Fruit fly (Drosophila melanogaster) Kc167 (cell line): ENCODE data around the gene Est-Q.

Experiments
- Myc ChIP-seq: fragments of >200 bp; optimal IDR thresholded peaks from 2 replicates; lab custom pipeline; 2017; ENCODE audit warnings: missing external identifiers
- Sin3A ChIP-seq: fragments of >200 bp; optimal IDR thresholded peaks from 2 replicates; lab custom pipeline; 2018; ENCODE audit warnings: missing external identifiers
- h ChIP-seq: fragments of >200 bp; optimal IDR thresholded peaks from 3 replicates; lab custom pipeline; 2018; ENCODE audit warnings: missing external identifiers
- insv ChIP-seq: fragments of >200 bp; optimal IDR thresholded peaks from 3 replicates; lab custom pipeline; 2018; ENCODE audit warnings: missing external identifiers
- psq ChIP-seq: fragments of >200 bp; optimal IDR thresholded peaks from 2 replicates; lab custom pipeline; 2017; ENCODE audit warnings: missing external identifiers
- ttk ChIP-seq: sonication (Bioruptor generic); optimal IDR thresholded peaks from 2 replicates; lab custom pipeline; 2017; ENCODE audit warnings: missing external identifiers

The Est-Q gene

DNA sequence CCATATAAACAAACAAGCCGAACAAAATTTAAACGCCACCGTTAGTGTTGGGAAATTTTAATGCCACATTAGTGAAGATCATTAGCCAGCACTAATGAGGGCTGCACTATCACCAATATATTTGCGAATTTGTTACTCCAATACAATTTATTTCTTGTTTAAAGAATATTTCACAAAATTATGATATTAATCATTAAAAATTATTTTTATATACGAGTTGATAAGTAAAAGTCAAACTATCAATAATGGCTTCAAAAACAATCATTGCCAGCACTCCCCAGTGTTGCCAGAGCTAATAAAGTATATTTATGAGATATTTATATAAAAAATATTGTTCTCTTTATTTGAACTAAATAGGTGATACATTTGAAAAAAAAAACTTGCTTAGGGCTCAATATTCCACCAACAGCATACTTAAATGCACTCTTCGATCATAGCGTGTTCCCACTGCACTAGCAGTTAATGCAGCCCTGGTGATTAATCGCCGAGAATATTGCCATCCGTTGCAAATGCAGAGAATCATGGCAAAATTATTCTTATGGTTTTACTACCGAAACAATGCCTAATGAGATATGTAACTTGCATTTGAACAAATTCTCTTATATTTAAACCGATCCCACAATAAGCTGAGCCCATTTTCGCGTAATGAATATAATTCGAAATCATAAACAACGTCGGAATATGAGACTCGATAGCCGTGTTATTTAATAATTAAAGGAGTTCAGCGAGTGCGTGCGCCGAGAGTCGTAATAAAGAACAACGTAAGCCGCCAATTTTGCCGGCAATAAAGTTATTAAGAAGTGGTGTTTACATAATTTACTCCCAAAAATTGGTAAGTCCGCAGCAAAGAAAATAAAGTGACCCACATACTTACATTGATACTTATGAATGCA lies 14.8 kb downstream of the Est-Q start, which contains the start of the genes SAK and Cdk12:
Gene SAK, minus strand, starts transcription at position 65 of the 893 bp plus-strand sequence.
Gene Cdk12, plus strand, starts transcription at position 484 of the 893 bp plus-strand sequence.
- no peak for TF ChIP-seq h
- TF ChIP-seq psq (lab: Kevin White, UChicago): no peak
- TF ChIP-seq Myc (lab: Kevin White, UChicago): no peak
- TF ChIP-seq insv (lab: Kevin White, UChicago): no peak
- TF ChIP-seq Sin3A: no peak
- TF ChIP-seq ttk: no peak

DNA sequence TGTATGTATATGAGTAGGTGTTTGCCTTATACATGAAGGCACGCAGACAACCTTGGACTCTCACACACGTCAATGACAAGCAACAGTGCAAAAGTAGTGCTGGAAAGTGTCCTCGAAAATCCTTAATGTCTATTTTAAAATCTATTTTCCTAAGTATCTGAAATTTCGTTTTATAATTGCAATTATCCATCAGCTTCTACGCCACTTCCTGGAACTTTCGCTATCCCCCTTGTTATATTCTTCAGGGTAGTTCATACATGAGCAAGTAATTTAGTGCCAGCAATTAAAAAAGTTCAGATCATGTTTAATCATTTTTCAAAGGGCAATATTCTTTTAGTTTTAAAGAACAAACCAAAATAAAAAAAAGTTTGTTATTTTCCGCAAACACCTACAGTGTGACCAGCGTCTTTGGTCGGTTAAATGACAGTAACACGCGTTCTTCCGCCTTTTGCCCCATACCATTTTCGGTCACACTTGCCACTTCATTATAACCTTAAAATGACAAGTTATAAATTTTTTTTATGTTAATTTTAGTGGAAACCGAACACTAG lies 15.6 kb downstream of the Est-Q start:
- no peak for TF ChIP-seq psq (lab: Kevin White, UChicago)
- TF ChIP-seq Sin3A: no peak
- no peak for TF ChIP-seq insv (lab: Kevin White, UChicago)
- no peak for TF ChIP-seq h

DNA sequence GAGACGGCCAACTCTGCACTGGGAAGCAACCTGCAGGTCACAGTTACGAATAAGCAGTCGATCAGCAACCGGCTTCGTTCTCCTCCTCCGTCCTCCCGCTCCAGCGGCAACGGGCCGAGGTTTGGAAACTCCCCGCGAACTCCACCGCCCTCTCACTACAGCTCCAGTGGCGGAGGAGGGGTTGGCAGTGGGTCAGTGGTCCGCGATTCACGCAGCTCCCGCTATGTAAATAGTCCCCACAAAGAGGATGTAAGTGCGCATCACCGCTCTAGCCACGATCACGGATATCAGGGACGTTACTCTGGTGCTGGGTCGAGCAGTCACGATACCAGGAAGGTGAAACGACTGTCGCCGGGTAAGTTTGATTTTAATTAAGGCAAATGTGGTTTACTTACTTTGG lies 17.1 kb downstream of the Est-Q start:
- TF ChIP-seq Myc (lab: Kevin White, UChicago) (no peak), Sin3A (no peak), psq (lab: Kevin White, UChicago) (no peak), h (no peak), ttk (no peak), insv (lab: Kevin White, UChicago) (no peak)

DNA sequence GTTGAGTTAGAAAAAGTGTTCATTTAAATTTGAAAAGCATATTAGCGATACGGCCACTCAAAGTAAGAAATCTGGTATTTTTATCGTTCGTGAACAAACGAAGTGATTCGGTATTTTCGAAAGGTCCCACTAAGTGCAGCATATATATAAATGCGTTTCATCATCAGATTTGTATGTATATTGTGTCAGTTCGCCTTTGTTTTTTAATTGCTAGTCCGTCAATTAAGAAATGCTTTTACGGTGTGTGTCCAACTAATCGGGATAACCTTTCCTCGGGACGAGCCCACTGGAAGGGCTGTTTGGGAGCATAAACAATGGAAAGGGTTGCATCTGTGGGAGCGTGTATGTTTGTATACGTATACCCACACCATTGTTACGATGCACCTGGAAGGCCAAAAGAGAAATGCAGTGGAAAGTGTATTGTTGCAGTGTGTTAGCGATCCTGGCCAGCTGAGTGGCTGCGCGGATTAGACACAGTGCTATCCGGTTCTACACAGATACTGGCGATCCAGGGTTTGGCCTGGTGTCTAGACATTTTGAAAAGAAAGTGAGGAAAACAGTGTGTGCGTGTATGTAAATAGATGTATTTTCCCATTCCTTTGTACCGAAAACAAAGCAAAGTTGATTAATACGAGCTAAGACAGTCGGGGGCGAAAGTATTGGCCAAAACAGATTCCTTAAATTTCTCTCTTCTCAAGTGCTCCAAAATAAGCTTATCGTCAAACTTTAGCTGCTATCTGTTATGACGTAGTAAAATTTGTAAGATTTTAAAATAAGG lies 22.0 kb downstream of the Est-Q start, which contains the start of gene CG7611:
Gene CG7611, plus strand, starts transcription at position 128 of the 778 bp plus-strand sequence.
- no peak for TF ChIP-seq h
- no peak for TF ChIP-seq ttk
- no peak for TF ChIP-seq Sin3A
- TF ChIP-seq insv (lab: Kevin White, UChicago): no peak
- no peak for TF ChIP-seq psq (lab: Kevin White, UChicago)
- no peak for TF ChIP-seq Myc (lab: Kevin White, UChicago)

DNA sequence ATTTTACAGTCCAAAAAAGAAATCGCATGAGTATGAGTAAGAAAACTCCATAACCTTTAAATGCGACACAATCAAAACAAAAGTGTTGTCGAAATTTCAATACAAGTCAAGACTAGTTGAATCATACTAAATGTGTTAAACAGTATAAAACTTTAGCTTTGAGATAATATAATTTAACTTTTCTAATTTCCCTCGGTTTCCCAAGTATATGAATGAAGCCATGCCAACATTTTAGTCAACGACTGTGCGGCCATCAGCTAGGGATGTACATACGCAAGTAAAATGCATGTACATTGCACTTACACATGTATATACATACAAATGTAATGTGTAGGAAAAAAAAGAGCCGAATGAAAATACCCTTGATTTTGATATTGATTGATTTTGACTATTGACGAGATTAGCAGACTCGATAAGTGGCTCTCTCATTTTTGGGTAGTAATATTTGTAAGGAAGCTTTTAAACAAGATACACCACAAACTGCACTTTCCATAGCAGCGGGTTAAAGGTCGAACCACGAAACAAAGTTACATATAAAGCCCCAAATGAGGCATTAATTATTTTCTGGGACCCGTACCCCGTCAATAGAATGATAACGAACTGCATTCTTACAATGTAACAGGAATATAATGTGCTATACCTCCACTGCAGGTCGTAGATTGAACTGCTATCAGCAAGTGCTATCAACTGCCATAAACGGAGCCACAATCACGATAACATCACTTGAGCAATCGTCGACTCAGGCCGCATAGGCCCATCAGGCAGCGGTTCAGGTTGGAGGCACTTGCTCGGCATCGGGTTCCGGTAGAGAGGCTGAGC lies 23.1 kb downstream of the Est-Q start:
- TF ChIP-seq insv (lab: Kevin White, UChicago) (no peak), ttk (no peak), psq (lab: Kevin White, UChicago) (no peak), Myc (lab: Kevin White, UChicago) (no peak), Sin3A (no peak), h (no peak)

DNA sequence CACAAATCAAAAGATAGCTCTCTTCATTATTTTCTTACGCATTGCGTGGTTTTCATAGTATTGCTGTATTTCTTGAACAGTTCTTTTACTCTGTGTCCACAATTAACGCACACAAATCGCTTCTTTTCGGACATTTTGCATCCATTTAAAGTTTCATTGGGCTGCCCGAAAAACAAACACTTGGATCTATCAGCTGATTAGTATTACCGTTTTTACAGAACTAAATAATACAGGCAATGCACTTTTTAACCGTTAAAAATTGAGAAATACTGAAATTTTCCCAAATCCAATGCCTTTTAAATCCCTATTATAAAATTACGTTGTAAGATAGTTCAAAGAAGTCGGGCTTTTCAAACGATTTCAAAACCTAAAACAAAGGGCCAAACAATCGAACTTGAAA lies 27.9 kb downstream of the Est-Q start, which contains the start of gene Arv1:
Gene Arv1, minus strand, starts transcription at position 226 of the 400 bp plus-strand sequence.
- no peak for TF ChIP-seq h
- no peak for TF ChIP-seq ttk

DNA sequence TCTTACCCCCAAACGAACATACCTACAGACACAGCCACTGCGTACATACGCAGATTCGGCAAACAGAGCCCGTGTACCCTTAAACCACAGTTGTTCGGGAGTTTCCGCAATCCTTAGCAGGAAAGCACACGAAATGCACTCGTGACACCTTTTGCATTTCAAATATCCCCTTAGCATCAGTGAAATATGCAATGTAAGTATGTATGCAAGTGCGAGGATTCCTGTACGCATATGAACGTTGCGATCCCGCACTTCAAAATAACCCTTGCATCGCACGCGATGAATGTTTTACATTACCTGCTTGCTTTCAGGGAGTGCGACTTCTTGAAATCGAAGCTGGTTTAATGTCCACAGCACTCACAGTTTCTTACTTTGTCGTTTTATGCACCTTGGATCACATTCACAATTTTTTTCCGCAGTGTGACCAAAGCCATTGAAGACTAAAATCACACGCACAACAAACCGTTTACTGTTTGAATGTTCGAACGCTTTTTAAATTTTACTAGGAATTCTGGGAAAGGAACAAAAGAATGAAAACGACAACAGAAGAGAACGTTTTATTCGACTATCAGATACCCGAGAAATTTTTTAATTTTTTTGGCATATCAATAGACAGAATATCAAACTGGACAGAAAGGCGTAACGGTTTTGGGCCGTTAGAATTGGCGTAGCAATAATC lies 32.2 kb downstream of the Est-Q start, which contains the start of gene Mkrn1:
Gene Mkrn1, minus strand, starts transcription at position 444 of the 679 bp plus-strand sequence.
- TF ChIP-seq Sin3A (no peak), h (no peak), insv (lab: Kevin White, UChicago) (no peak), ttk (no peak), Myc (lab: Kevin White, UChicago) (no peak), psq (lab: Kevin White, UChicago) (no peak)

DNA sequence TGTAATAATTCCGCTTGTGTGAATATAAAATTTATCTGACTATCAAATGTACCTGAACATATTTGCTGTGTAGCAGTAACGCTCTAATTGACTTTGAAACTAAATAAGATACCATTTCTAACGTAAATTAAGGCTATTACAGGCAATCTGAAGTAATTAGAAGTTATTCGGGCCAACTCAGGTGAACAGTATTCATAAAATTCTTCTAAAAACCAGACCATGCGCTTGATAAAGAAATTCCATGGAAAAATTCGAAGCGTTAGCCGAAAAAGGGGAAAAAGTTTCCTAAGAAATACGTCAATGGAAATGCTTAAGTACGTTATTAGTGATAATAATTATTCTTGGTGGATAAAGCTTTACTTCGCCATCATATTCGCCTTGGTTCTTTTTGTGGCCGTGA lies 33.1 kb downstream of the Est-Q start, which contains the start of gene ppk5:
Gene ppk5, plus strand, starts transcription at position 301 of the 400 bp plus-strand sequence.
- TF ChIP-seq insv (lab: Kevin White, UChicago): no peak
- no peak for TF ChIP-seq Sin3A
- no peak for TF ChIP-seq h
- TF ChIP-seq psq (lab: Kevin White, UChicago): no peak
- no peak for TF ChIP-seq Myc (lab: Kevin White, UChicago)
- TF ChIP-seq ttk: no peak

DNA sequence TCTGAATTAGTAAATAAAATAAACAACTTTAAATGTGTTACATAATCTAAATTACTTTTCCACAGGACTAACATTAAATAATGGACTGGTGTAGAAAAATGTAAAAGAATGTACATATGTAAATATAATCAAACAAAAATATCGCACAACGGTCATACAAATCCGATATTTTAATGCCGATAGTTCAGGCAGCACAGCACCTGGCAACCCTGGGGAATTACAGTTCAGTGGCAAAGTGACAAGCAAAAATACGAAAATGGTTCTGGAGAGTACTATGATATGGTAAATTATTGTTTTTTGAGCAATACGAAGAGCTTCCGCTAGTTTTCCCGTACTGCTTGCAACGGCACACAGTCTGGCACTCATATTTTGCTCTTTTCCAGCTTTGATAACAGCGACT lies 35.6 kb downstream of the Est-Q start, which contains the start of gene Rpn10:
Gene Rpn10, plus strand, starts transcription at position 144 of the 400 bp plus-strand sequence.
- TF ChIP-seq ttk (no peak), h (no peak), insv (lab: Kevin White, UChicago) (no peak), psq (lab: Kevin White, UChicago) (no peak), Myc (lab: Kevin White, UChicago) (no peak)

DNA sequence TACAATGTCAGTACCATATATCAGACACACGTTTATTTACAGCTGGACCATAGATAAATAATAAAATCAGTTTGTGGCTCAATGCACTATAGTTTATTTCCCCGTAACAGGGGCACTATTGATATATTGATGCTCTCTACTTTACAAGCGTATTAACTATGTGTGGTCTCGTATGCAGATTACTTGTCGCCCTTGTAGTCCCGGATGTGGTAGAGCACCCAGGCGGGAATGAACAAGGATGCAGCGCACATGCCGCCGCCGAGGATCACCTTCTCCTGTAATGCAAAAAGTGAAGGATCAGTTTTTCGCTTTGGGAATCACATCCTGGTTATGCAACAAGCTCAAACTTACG lies 37.6 kb downstream of the Est-Q start:
- no peak for TF ChIP-seq Sin3A
- no peak for TF ChIP-seq psq (lab: Kevin White, UChicago)
- no peak for TF ChIP-seq insv (lab: Kevin White, UChicago)
- TF ChIP-seq h: no peak
- no peak for TF ChIP-seq Myc (lab: Kevin White, UChicago)
- no peak for TF ChIP-seq ttk
